Worm (Caenorhabditis elegans): Measurements from ENCODE around the gene dnj-16.

The dnj-16 gene

DNA sequence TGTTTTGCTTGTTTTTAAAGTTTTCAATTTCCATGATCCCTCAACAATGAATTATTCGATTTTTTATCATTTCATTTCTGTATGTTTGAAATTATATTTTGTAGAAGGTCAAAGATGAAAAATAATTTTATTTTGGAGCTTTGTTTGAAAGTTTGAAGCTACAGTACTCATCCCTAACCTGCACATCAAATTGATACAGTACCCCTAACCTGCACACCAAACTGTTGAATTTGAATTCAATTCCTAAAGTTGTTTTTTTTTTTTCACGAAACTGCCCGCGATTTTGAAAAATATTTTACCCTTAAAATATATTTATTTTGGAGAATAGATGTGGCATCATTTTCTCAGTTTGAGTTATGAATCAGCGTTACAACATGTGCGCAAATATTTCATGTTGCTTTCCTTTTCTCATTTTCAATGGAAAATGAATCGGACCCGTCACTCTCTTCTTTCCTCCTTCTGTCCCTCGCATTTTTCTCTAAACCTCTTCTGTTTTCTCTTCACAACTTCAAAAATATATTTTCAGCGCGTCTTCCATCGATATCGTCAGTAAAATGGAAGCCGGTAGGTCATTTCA, 14.9 kb downstream of the dnj-16 start, which contains the start of gene R74.8 (continued):
- TF ChIP-seq snpc-1.3 (tag; optimal IDR thresholded peaks at IDR 0.05; ENCODE audit: insufficient read depth) (peak; percentile 38), B0336.3 (GFP tag; IDR thresholded peaks at IDR 0.05) (no peak), B0019.2 (GFP tag; conservative IDR thresholded peaks at IDR 0.05) (0 out of 2 replicates have a peak, but pooled peaks have one; percentile 19), snpc-3.4 (tag; optimal IDR thresholded peaks at IDR 0.05) (peak; percentile 71), madf-8 (GFP tag; conservative IDR thresholded peaks at IDR 0.05) (peak; percentile 62), egl-18 (GFP tag; IDR thresholded peaks at IDR 0.05) (no peak), madf-3 (GFP tag; IDR thresholded peaks at IDR 0.05) (peak; percentile 82), ceh-79 (tag; optimal IDR thresholded peaks at IDR 0.05) (no peak), pha-4 (tag; optimal IDR thresholded peaks at IDR 0.05) (no peak), cebp-2 (GFP tag; IDR thresholded peaks at IDR 0.05) (no peak), lsy-27 (tag; optimal IDR thresholded peaks at IDR 0.05; ENCODE audit: borderline replicate concordance, insufficient read depth) (no peak), ztf-25 (GFP tag; IDR thresholded peaks at IDR 0.05) (no peak), F49E8.2 (tag; optimal IDR thresholded peaks at IDR 0.05; ENCODE audit: insufficient read depth) (peak; percentile 61), lsl-1 (GFP tag; optimal IDR thresholded peaks at IDR 0.05) (peak; percentile 96), ets-4 (GFP tag; optimal IDR thresholded peaks at IDR 0.05) (no peak), rpc-1 (optimal IDR thresholded peaks at IDR 0.05) (no peak), rpc-1 (tag; optimal IDR thresholded peaks at IDR 0.05) (no peak), hsf-1 (GFP tag; IDR thresholded peaks at IDR 0.05) (peak; percentile 73), attf-3 (GFP tag; conservative IDR thresholded peaks at IDR 0.05) (0 out of 2 replicates have a peak, but pooled peaks have one; percentile 27), dox-1 (GFP tag; IDR thresholded peaks at IDR 0.05) (peak; percentile 9; the same call in 1 of the 2 replicates), ceh-91 (GFP tag; IDR thresholded peaks at IDR 0.05) (peak; percentile 61), unc-130 (GFP tag; optimal IDR thresholded peaks at IDR 0.05) (peak; percentile 64), dpl-1 (GFP tag; optimal IDR thresholded peaks at IDR 0.05) (peak; percentile 62), F23B12.7 (tag; optimal IDR thresholded peaks at IDR 0.05; ENCODE audit: insufficient read depth) (peak; percentile 2), lin-54 (GFP tag; optimal IDR thresholded peaks at IDR 0.05) (peak; percentile 67)

DNA sequence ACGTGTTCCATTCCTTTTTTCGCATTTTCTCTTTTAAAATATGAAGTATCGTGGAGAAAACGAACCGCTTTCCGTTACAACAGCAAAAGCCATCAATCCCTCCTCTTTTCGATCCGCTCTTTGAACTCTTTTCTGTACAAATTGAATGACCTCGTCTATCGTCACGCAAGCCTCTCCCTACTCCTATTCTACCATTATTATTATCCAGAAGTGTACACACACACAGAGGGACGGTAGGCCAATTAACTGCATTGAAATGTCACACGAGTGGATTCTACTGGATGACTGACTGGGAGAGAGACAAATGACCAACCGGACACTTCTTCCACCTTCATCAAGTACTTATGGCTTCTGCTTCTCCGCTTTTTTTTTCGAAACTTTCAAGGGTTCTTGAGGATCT, 17.3 kb downstream of the dnj-16 start:
- TF ChIP-seq F49E8.2 (tag; optimal IDR thresholded peaks at IDR 0.05; ENCODE audit: insufficient read depth) (peak; percentile 44), T07F8.4 (tag; optimal IDR thresholded peaks at IDR 0.05) (no peak), ama-1 (optimal IDR thresholded peaks at IDR 0.05) (no peak), ama-1 (GFP tag; optimal IDR thresholded peaks at IDR 0.05) (peak in 1 of 2 experiments; percentile 22), F57A8.1 (GFP tag; optimal IDR thresholded peaks at IDR 0.05) (no peak), ekl-4 (GFP tag; IDR thresholded peaks at IDR 0.05) (0 out of 2 replicates have a peak, but pooled peaks have one; percentile 19), pbrm-1 (GFP tag; IDR thresholded peaks at IDR 0.05) (peak; percentile 54; the same call in 1 of the 2 replicates), snpc-3.4 (tag; optimal IDR thresholded peaks at IDR 0.05) (no peak), B0336.3 (GFP tag; IDR thresholded peaks at IDR 0.05) (peak; percentile 65), cebp-1 (GFP tag; IDR thresholded peaks at IDR 0.05) (no peak), cebp-1 (tag; optimal IDR thresholded peaks at IDR 0.05) (peak; percentile 27), attf-6 (GFP tag; IDR thresholded peaks at IDR 0.05) (0 out of 2 replicates have a peak, but pooled peaks have one; percentile 45), hrde-1 (tag; optimal IDR thresholded peaks at IDR 0.05; ENCODE audit: borderline replicate concordance) (peak; percentile 36), snpc-1.3 (tag; optimal IDR thresholded peaks at IDR 0.05; ENCODE audit: insufficient read depth) (peak; percentile 15), hlh-12 (tag; optimal IDR thresholded peaks at IDR 0.05) (no peak), Y95B8A.8 (GFP tag; IDR thresholded peaks at IDR 0.05) (no peak), madf-6 (GFP tag; IDR thresholded peaks at IDR 0.05) (peak; percentile 40; the same call in 1 of the 2 replicates), hsf-1 (GFP tag; IDR thresholded peaks at IDR 0.05) (0 out of 2 replicates have a peak, but pooled peaks have one; percentile 9), dpff-1 (tag; optimal IDR thresholded peaks at IDR 0.05) (no peak)
